Worm (Caenorhabditis elegans) whole organism, L3 larva: Measurements from ENCODE around the gene cnc-10.
A peak's percentile ranks its signal among the peaks of the same experiment; 100 is the strongest.

Experiments used
- R02D3.7 ChIP-seq: fragments of 150-350 bp; optimal IDR thresholded peaks from 2 replicates; lab custom pipeline; 2014; ENCODE audit warnings: missing biosample characterization, missing genetic modification characterization
- ZK546.5 ChIP-seq: sonication (generic microtip); optimal IDR thresholded peaks from 2 replicates; lab custom pipeline; 2017; ENCODE audit warnings: missing biosample characterization, missing genetic modification characterization
- ama-1 ChIP-seq: fragments of 150-350 bp; optimal IDR thresholded peaks from 2 replicates; lab custom pipeline; 2018
- ceh-28 ChIP-seq: fragments of 150-350 bp; optimal IDR thresholded peaks from 2 replicates; lab custom pipeline; 2014; ENCODE audit warnings: missing biosample characterization, missing genetic modification reagents, missing genetic modification characterization
- ceh-9 ChIP-seq: sonication (generic microtip); optimal IDR thresholded peaks from 2 replicates; lab custom pipeline; 2018; ENCODE audit warnings: missing biosample characterization, missing genetic modification characterization
- egl-27 ChIP-seq: sonication (generic microtip); optimal IDR thresholded peaks from 4 replicates; lab custom pipeline; 2017; ENCODE audit warnings: missing biosample characterization, missing genetic modification reagents, missing genetic modification characterization
- elt-1 ChIP-seq: fragments of 150-350 bp; optimal IDR thresholded peaks from 2 replicates; lab custom pipeline; 2014; ENCODE audit warnings: missing biosample characterization, missing genetic modification characterization
- elt-2 ChIP-seq: sonication (generic microtip); optimal IDR thresholded peaks from 2 replicates; lab custom pipeline; 2016; ENCODE audit warnings: missing genetic modification reagents, mild to moderate bottlenecking, missing genetic modification characterization, missing compliant biosample characterization
- elt-3 ChIP-seq, 3 experiments: fragments of 150-350 bp in 1 of 3; sonication (generic microtip) in 2 of 3; optimal IDR thresholded peaks; 2 replicates in 2 of 3; 4 replicates in 1 of 3; lab custom pipeline; 2014 to 2017; ENCODE audit warnings: missing biosample characterization in 3 of 3, missing genetic modification characterization in 3 of 3
- fkh-10 ChIP-seq: sonication (generic microtip); optimal IDR thresholded peaks from 2 replicates; lab custom pipeline; 2017; ENCODE audit warnings: missing biosample characterization, missing genetic modification reagents, missing genetic modification characterization
- fkh-2 ChIP-seq: fragments of 150-350 bp; optimal IDR thresholded peaks from 2 replicates; lab custom pipeline; 2014; ENCODE audit warnings: missing biosample characterization, missing genetic modification reagents, missing genetic modification characterization
- fos-1 ChIP-seq: fragments of 150-350 bp; optimal IDR thresholded peaks from 2 replicates; lab custom pipeline; 2014; ENCODE audit warnings: missing biosample characterization, missing genetic modification characterization
- hmg-11 ChIP-seq: sonication (generic microtip); optimal IDR thresholded peaks from 2 replicates; lab custom pipeline; 2016; ENCODE audit warnings: missing genetic modification characterization, missing compliant biosample characterization
- lin-15B ChIP-seq: fragments of 150-350 bp; optimal IDR thresholded peaks from 2 replicates; lab custom pipeline; 2014; ENCODE audit warnings: missing biosample characterization, missing genetic modification characterization
- lin-39 ChIP-seq: fragments of 150-350 bp; optimal IDR thresholded peaks from 2 replicates; lab custom pipeline; 2018; ENCODE audit warnings: missing biosample characterization, missing genetic modification reagents, missing genetic modification characterization
- mdl-1 ChIP-seq: fragments of 150-350 bp; optimal IDR thresholded peaks from 2 replicates; lab custom pipeline; 2014; ENCODE audit warnings: missing biosample characterization, missing genetic modification characterization
- mml-1 ChIP-seq: fragments of 150-350 bp; sonication (generic microtip); optimal IDR thresholded peaks from 3 replicates; lab custom pipeline; 2014; ENCODE audit warnings: missing biosample characterization, missing genetic modification characterization
- nfya-1 ChIP-seq: sonication (generic microtip); optimal IDR thresholded peaks from 2 replicates; lab custom pipeline; 2017; ENCODE audit warnings: missing genetic modification characterization, mild to moderate bottlenecking, missing compliant biosample characterization, antibody characterized with exemption, moderate library complexity; ENCODE audit not compliant: insufficient read depth
- nhr-11 ChIP-seq: fragments of 150-350 bp; optimal IDR thresholded peaks from 2 replicates; lab custom pipeline; 2014; ENCODE audit warnings: missing biosample characterization, missing genetic modification characterization
- nhr-237 ChIP-seq: fragments of 150-350 bp; optimal IDR thresholded peaks from 2 replicates; lab custom pipeline; 2014; ENCODE audit warnings: missing biosample characterization, missing genetic modification characterization
- nhr-25 ChIP-seq: sonication (generic microtip); optimal IDR thresholded peaks from 2 replicates; lab custom pipeline; 2017; ENCODE audit warnings: missing biosample characterization, missing genetic modification characterization
- nhr-28 ChIP-seq: fragments of 150-350 bp; optimal IDR thresholded peaks from 2 replicates; lab custom pipeline; 2014; ENCODE audit warnings: missing biosample characterization, missing genetic modification characterization
- nhr-43 ChIP-seq: sonication (generic microtip); optimal IDR thresholded peaks from 2 replicates; lab custom pipeline; 2016; ENCODE audit warnings: mild to moderate bottlenecking, missing genetic modification characterization, missing compliant biosample characterization; ENCODE audit not compliant: poor library complexity, severe bottlenecking
- nhr-67 ChIP-seq: fragments of 150-350 bp; optimal IDR thresholded peaks from 2 replicates; lab custom pipeline; 2014; ENCODE audit warnings: missing biosample characterization, missing genetic modification characterization
- nhr-77 ChIP-seq: fragments of 150-350 bp; optimal IDR thresholded peaks from 2 replicates; lab custom pipeline; 2014; ENCODE audit warnings: missing biosample characterization, missing genetic modification characterization
- pha-4 ChIP-seq: fragments of 150-350 bp; optimal IDR thresholded peaks from 2 replicates; lab custom pipeline; 2014; ENCODE audit warnings: missing biosample characterization, missing genetic modification reagents, missing genetic modification characterization
- pqm-1 ChIP-seq: fragments of 150-350 bp; optimal IDR thresholded peaks from 2 replicates; lab custom pipeline; 2017; ENCODE audit warnings: missing biosample characterization, missing genetic modification characterization, inconsistent platforms
- sea-2 ChIP-seq: fragments of 150-350 bp; sonication (generic microtip); optimal IDR thresholded peaks from 4 replicates; lab custom pipeline; 2014; ENCODE audit warnings: missing biosample characterization, missing genetic modification reagents, missing genetic modification characterization
- skn-1 ChIP-seq: fragments of 150-350 bp; optimal IDR thresholded peaks from 2 replicates; lab custom pipeline; 2014; ENCODE audit warnings: missing biosample characterization, missing genetic modification characterization
- snpc-4 ChIP-seq: fragments of 150-350 bp; optimal IDR thresholded peaks from 2 replicates; lab custom pipeline; 2014; ENCODE audit warnings: missing biosample characterization, missing genetic modification characterization
- unc-39 ChIP-seq: sonication (generic microtip); optimal IDR thresholded peaks from 4 replicates; lab custom pipeline; 2017; ENCODE audit warnings: missing biosample characterization, missing genetic modification characterization
- zag-1 ChIP-seq: fragments of 150-350 bp; optimal IDR thresholded peaks from 2 replicates; lab custom pipeline; 2014; ENCODE audit warnings: missing biosample characterization, missing genetic modification characterization

The cnc-10 gene

ce11 chrV:11171906-11172305, 11.1 kb upstream of the cnc-10 start, which contains the start of gene T19C4.5:
Gene T19C4.5, plus strand, starts transcription at chrV:11172213.
- TF ChIP-seq skn-1 (no peak), mdl-1 (tag; lab: Kevin White, UChicago) (no peak), ama-1 (lab: Kevin White, UChicago) (no peak), pqm-1 (tag; lab: Kevin White, UChicago) (no peak), sea-2 (GFP tag; lab: Kevin White, UChicago) (no peak), ceh-9 (tag; lab: Kevin White, UChicago) (no peak), nhr-11 (tag; lab: Kevin White, UChicago) (no peak), ZK546.5 (tag; lab: Kevin White, UChicago) (no peak), nhr-67 (tag; lab: Kevin White, UChicago) (no peak), hmg-11 (no peak), fkh-2 (tag; lab: Kevin White, UChicago) (no peak), elt-3 (tag; optimal IDR thresholded peaks at IDR 0.05; lab: Kevin White, UChicago) (no peak), nhr-25 (no peak), mml-1 (tag; lab: Kevin White, UChicago) (no peak), ceh-28 (tag; lab: Kevin White, UChicago) (no peak)

ce11 chrV:11172667-11173066, 10.4 kb upstream of the cnc-10 start:
- peak; percentile 19 for TF ChIP-seq fkh-10 (GFP tag; lab: Kevin White, UChicago)
- no peak for TF ChIP-seq ceh-9 (tag; lab: Kevin White, UChicago)

- TF ChIP-seq unc-39 (tag; lab: Kevin White, UChicago) (no peak), mdl-1 (tag; lab: Kevin White, UChicago) (no peak), nhr-43 (tag; lab: Kevin White, UChicago) (no peak), lin-39 (tag; lab: Kevin White, UChicago) (peak; percentile 35), nfya-1 (tag; lab: Kevin White, UChicago) (peak; percentile 2), fos-1 (tag; lab: Kevin White, UChicago) (no peak), lin-15B (tag; lab: Kevin White, UChicago) (no peak), fkh-10 (GFP tag; lab: Kevin White, UChicago) (no peak), zag-1 (tag; lab: Kevin White, UChicago) (no peak), snpc-4 (tag; lab: Kevin White, UChicago) (peak; percentile 95), hmg-11 (peak; percentile 34), elt-2 (tag; lab: Kevin White, UChicago) (peak; percentile 26), nhr-11 (tag; lab: Kevin White, UChicago) (no peak)
Measured at ce11 chrV:11174663-11175062, 8.4 kb upstream of the cnc-10 start.

ce11 chrV:11175336-11175938, 7.6 kb upstream of the cnc-10 start:
- TF ChIP-seq ama-1 (lab: Kevin White, UChicago) (peak; percentile 6), elt-2 (tag; lab: Kevin White, UChicago) (peak; percentile 27), nhr-25 (peak; percentile 29), nhr-77 (peak; percentile 2), nhr-43 (tag; lab: Kevin White, UChicago) (peak; percentile 35), snpc-4 (tag; lab: Kevin White, UChicago) (peak; percentile 93), pqm-1 (tag; lab: Kevin White, UChicago) (peak; percentile 23)
- TF ChIP-seq, all 47 proteins: peak for 7; not testable (repeated sequence) for 40

ce11 chrV:11176693-11177304, 6.2 kb upstream of the cnc-10 start:
- TF ChIP-seq pqm-1 (tag; lab: Kevin White, UChicago) (peak; percentile 65), elt-2 (tag; lab: Kevin White, UChicago) (peak; percentile 76), nhr-77 (peak; percentile 38), nhr-43 (tag; lab: Kevin White, UChicago) (peak; percentile 61), snpc-4 (tag; lab: Kevin White, UChicago) (peak; percentile 97), nfya-1 (tag; lab: Kevin White, UChicago) (peak; percentile 14), ama-1 (lab: Kevin White, UChicago) (peak; percentile 47), R02D3.7 (tag; lab: Kevin White, UChicago) (peak; percentile 5)
- TF ChIP-seq, all 47 proteins: peak for 8; not testable (repeated sequence) for 39

ce11 chrV:11177577-11177976, 5.4 kb upstream of the cnc-10 start, which contains the start of gene gpa-1:
Gene gpa-1, minus strand, starts transcription at chrV:11177677.
- TF ChIP-seq elt-1 (tag; lab: Kevin White, UChicago) (no peak), egl-27 (tag; lab: Kevin White, UChicago) (no peak), unc-39 (tag; lab: Kevin White, UChicago) (no peak), nhr-43 (tag; lab: Kevin White, UChicago) (no peak), pha-4 (tag; lab: Kevin White, UChicago) (no peak), hmg-11 (no peak), nhr-28 (tag; lab: Kevin White, UChicago) (no peak), nhr-237 (no peak), ceh-28 (tag; lab: Kevin White, UChicago) (no peak)
